Worm (Caenorhabditis elegans) whole organism, mixed stage, embryonic: ENCODE data around the gene oac-30.

Experiments
- ceh-39 ChIP-seq: fragments of 150-350 bp; optimal IDR thresholded peaks from 2 replicates; lab custom pipeline; 2014; ENCODE audit warnings: missing biosample characterization, missing genetic modification characterization
- elt-1 ChIP-seq: sonication (generic microtip); optimal IDR thresholded peaks from 2 replicates; lab custom pipeline; 2017; ENCODE audit warnings: missing genetic modification characterization, mild to moderate bottlenecking, missing compliant biosample characterization, antibody characterized with exemption, moderate library complexity, borderline replicate concordance; ENCODE audit not compliant: insufficient read depth
- elt-3 ChIP-seq: fragments of 150-350 bp; optimal IDR thresholded peaks from 2 replicates; lab custom pipeline; 2014; ENCODE audit warnings: missing biosample characterization, missing genetic modification characterization
- lin-13 ChIP-seq: fragments of 150-350 bp; optimal IDR thresholded peaks from 2 replicates; lab custom pipeline; 2014; ENCODE audit warnings: missing biosample characterization, missing genetic modification characterization
- lsy-2 ChIP-seq: fragments of 150-350 bp; optimal IDR thresholded peaks from 2 replicates; lab custom pipeline; 2014; ENCODE audit warnings: missing biosample characterization, missing genetic modification characterization
- mep-1 ChIP-seq: fragments of 150-350 bp; optimal IDR thresholded peaks from 2 replicates; lab custom pipeline; 2017; ENCODE audit warnings: missing biosample characterization, missing genetic modification reagents, missing genetic modification characterization, inconsistent platforms
- nhr-237 ChIP-seq: fragments of 150-350 bp; optimal IDR thresholded peaks from 2 replicates; lab custom pipeline; 2014; ENCODE audit warnings: missing biosample characterization, missing genetic modification characterization
- nhr-76 ChIP-seq: sonication (generic microtip); optimal IDR thresholded peaks from 2 replicates; lab custom pipeline; 2017; ENCODE audit warnings: missing biosample characterization, missing genetic modification characterization
- pha-4 ChIP-seq: fragments of 150-350 bp; optimal IDR thresholded peaks from 2 replicates; lab custom pipeline; 2018; ENCODE audit warnings: missing biosample characterization, missing genetic modification reagents, missing genetic modification characterization
- sem-2 ChIP-seq: fragments of 200-800 bp; sonication (Bioruptor generic); optimal IDR thresholded peaks from 2 replicates; lab custom pipeline; 2018; ENCODE audit warnings: mild to moderate bottlenecking, missing genetic modification characterization, missing compliant biosample characterization
- snpc-4 ChIP-seq: fragments of 150-350 bp; optimal IDR thresholded peaks from 2 replicates; lab custom pipeline; 2014; ENCODE audit warnings: missing biosample characterization, missing genetic modification characterization
- sptf-1 ChIP-seq: sonication (generic microtip); optimal IDR thresholded peaks from 2 replicates; lab custom pipeline; 2017; ENCODE audit warnings: mild to moderate bottlenecking, missing genetic modification characterization, moderate library complexity, missing compliant biosample characterization
- unc-62 ChIP-seq: fragments of 150-350 bp; optimal IDR thresholded peaks from 2 replicates; lab custom pipeline; 2014; ENCODE audit warnings: missing biosample characterization, missing genetic modification reagents, missing genetic modification characterization
- ztf-11 ChIP-seq: fragments of 150-350 bp; optimal IDR thresholded peaks from 2 replicates; lab custom pipeline; 2014; ENCODE audit warnings: missing biosample characterization, missing genetic modification characterization

DNA sequence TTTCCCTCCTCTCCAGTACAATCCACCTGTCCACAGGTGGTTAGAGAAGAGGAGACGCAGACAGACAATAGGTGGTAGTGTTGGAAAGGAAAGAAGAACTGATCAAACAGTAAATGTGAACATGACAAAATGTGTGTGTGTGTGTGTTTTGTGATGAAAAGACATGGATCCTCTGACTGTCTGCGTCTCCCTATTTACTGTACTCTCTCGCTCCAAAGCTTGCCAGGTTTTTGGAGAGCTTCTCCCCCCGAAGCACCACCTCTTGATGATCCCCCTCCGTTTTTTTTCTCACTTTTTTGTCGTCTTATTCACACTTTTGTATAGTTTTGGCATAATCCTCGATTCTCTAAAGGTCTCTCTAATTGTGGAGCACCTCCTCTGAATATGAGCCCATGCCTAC is 49.4 kb downstream of the oac-30 start:
- no peak for TF ChIP-seq lin-13 (tag; lab: Kevin White, UChicago)
- no peak for TF ChIP-seq sptf-1 (tag; lab: Kevin White, UChicago)
- TF ChIP-seq mep-1 (tag; lab: Kevin White, UChicago) = no peak
- TF ChIP-seq sem-2 = no peak
- TF ChIP-seq lsy-2 = no peak
- TF ChIP-seq unc-62 = no peak
- TF ChIP-seq nhr-237 (tag; lab: Kevin White, UChicago) = no peak
- TF ChIP-seq snpc-4 (tag; lab: Kevin White, UChicago) = no peak
- TF ChIP-seq nhr-76 (tag; lab: Kevin White, UChicago) = no peak
- TF ChIP-seq ztf-11 (tag; lab: Kevin White, UChicago) = no peak
- TF ChIP-seq elt-1 (tag; lab: Kevin White, UChicago) = no peak
- TF ChIP-seq pha-4 (tag; lab: Kevin White, UChicago) = no peak
- TF ChIP-seq ceh-39 (tag; lab: Kevin White, UChicago) = no peak
- TF ChIP-seq elt-3 = no peak
